Fruit fly (Drosophila melanogaster): ENCODE results near the gene CG13023.

CG13023 gene

DNA sequence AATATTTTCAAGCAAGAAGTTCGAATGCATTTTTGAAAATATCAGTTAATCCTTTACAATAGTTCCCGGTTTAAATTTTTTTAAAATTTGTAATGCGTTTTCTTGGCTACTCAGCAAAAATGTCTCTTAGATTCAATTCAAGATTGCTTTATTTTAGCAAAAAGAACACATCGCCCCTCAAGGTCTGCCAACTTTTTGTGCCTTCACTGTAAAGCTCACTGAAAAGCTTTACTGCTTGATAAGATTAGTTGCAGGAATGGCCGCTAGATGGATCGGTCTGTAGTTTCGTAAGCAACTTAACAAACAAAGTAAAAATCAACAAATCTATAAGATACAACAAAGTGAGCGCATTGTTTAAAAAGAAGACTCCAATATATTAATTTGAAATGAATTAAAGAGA, 43.2 kb downstream of the CG13023 start (continued):
- no peak for TF ChIP-seq lola (GFP tag; optimal IDR thresholded peaks at IDR 0.05)
- no peak for TF ChIP-seq p53 (GFP tag; optimal IDR thresholded peaks at IDR 0.05)
- no peak for TF ChIP-seq CG8924 (tag; optimal IDR thresholded peaks at IDR 0.05)
- no peak for TF ChIP-seq CG18619 (GFP tag; optimal IDR thresholded peaks at IDR 0.05)
- no peak for TF ChIP-seq br (optimal IDR thresholded peaks at IDR 0.05)
- no peak for TF ChIP-seq tio (GFP tag; optimal IDR thresholded peaks at IDR 0.05)
- TF ChIP-seq CG12769 (tag; optimal IDR thresholded peaks at IDR 0.05) = no peak
- TF ChIP-seq CG10209 (GFP tag; optimal IDR thresholded peaks at IDR 0.05) = no peak
- TF ChIP-seq Aef1 (GFP tag; IDR thresholded peaks at IDR 0.05) = no peak
- TF ChIP-seq CG31365 (tag; optimal IDR thresholded peaks at IDR 0.05) = peak; percentile 32
- no peak for TF ChIP-seq Mes4 (GFP tag; optimal IDR thresholded peaks at IDR 0.05)
- TF ChIP-seq D (optimal IDR thresholded peaks at IDR 0.05) = no peak
- no peak for TF ChIP-seq D (GFP tag; optimal IDR thresholded peaks at IDR 0.05)
- TF ChIP-seq fd96Cb (tag; optimal IDR thresholded peaks at IDR 0.05) = no peak
- no peak for TF ChIP-seq usp (GFP tag; optimal IDR thresholded peaks at IDR 0.05)
- no peak for TF ChIP-seq Usf (GFP tag; optimal IDR thresholded peaks at IDR 0.05)

DNA sequence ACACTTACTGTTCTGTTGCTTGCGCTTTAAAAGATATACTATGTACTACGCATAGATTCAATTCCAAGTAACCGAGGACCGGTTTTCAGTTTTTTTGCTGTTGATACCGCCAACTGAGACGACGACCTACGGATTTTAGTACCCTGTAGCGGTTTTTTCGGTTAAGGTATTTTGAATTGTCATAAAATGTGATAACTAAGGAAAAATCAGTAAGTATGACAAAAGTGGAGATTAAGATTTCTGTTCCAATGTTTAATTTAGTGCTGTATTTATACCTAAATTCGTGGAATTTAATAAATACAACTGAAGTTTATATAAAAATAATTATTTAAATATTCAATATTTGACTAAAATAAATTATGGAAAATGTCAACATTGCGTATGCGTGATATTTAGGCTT, 46.1 kb downstream of the CG13023 start:
- no peak for TF ChIP-seq Trl (optimal IDR thresholded peaks at IDR 0.05)
- TF ChIP-seq Trl (GFP tag; optimal IDR thresholded peaks at IDR 0.05) = no peak
- TF ChIP-seq Max (GFP tag; optimal IDR thresholded peaks at IDR 0.05) = no peak
- TF ChIP-seq CoRest (tag; optimal IDR thresholded peaks at IDR 0.05) = peak; percentile 27
- no peak for TF ChIP-seq zfh1 (GFP tag; IDR thresholded peaks at IDR 0.05)
- TF ChIP-seq CG2678 (tag; optimal IDR thresholded peaks at IDR 0.05) = peak; percentile 42
- peak; percentile 26; the same call in 1 of the 3 replicates for TF ChIP-seq row (GFP tag; IDR thresholded peaks at IDR 0.05)
- TF ChIP-seq Atf-2 (GFP tag; optimal IDR thresholded peaks at IDR 0.05) = no peak
- no peak for TF ChIP-seq CG17568 (GFP tag; optimal IDR thresholded peaks at IDR 0.05)
- TF ChIP-seq ap (GFP tag; IDR thresholded peaks at IDR 0.05) = no peak
- TF ChIP-seq CG9437 (GFP tag; optimal IDR thresholded peaks at IDR 0.05) = peak; percentile 11
- TF ChIP-seq Hr51 (GFP tag; optimal IDR thresholded peaks at IDR 0.05) = peak in 1 of 2 experiments; percentile 50
- TF ChIP-seq Nf-YC (tag; optimal IDR thresholded peaks at IDR 0.05) = no peak
- peak; percentile 44 for TF ChIP-seq gem (tag; optimal IDR thresholded peaks at IDR 0.05)
- TF ChIP-seq repo (GFP tag; optimal IDR thresholded peaks at IDR 0.05) = no peak
- TF ChIP-seq E2f1 (GFP tag; IDR thresholded peaks at IDR 0.05) = no peak
- no peak for TF ChIP-seq disco-r (GFP tag; optimal IDR thresholded peaks at IDR 0.05)
- no peak for TF ChIP-seq da (GFP tag; optimal IDR thresholded peaks at IDR 0.05)
- peak; percentile 27 for TF ChIP-seq Meics (GFP tag; optimal IDR thresholded peaks at IDR 0.05)
- TF ChIP-seq Ssrp (tag; optimal IDR thresholded peaks at IDR 0.05) = no peak
- no peak for TF ChIP-seq CG10209 (GFP tag; optimal IDR thresholded peaks at IDR 0.05)
- TF ChIP-seq bab2 (GFP tag; optimal IDR thresholded peaks at IDR 0.05) = no peak
- no peak for TF ChIP-seq CTCF (GFP tag; optimal IDR thresholded peaks at IDR 0.05)
- no peak for TF ChIP-seq croc (GFP tag; conservative IDR thresholded peaks at IDR 0.05)
- TF ChIP-seq CG12391 (tag; optimal IDR thresholded peaks at IDR 0.05) = peak; percentile 2
- no peak for TF ChIP-seq CG10959 (GFP tag; IDR thresholded peaks at IDR 0.05)
- TF ChIP-seq CG13424 (tag; optimal IDR thresholded peaks at IDR 0.05) = peak; percentile 16
- no peak for TF ChIP-seq CG7357 (GFP tag; IDR thresholded peaks at IDR 0.05)
- TF ChIP-seq CG15269 (tag; optimal IDR thresholded peaks at IDR 0.05) = peak; percentile 14
- TF ChIP-seq Dek (tag; optimal IDR thresholded peaks at IDR 0.05) = peak; percentile 9
- no peak for TF ChIP-seq tx (GFP tag; optimal IDR thresholded peaks at IDR 0.05)
- TF ChIP-seq CG6254 (GFP tag; optimal IDR thresholded peaks at IDR 0.05) = no peak
- TF ChIP-seq CG9817 (tag; optimal IDR thresholded peaks at IDR 0.05) = no peak
- no peak for TF ChIP-seq dysf (GFP tag; IDR thresholded peaks at IDR 0.05)
- peak; percentile 35 for TF ChIP-seq grau (tag; optimal IDR thresholded peaks at IDR 0.05)
- TF ChIP-seq sqz (GFP tag; optimal IDR thresholded peaks at IDR 0.05) = peak; percentile 36
- no peak for TF ChIP-seq NC2β (GFP tag; optimal IDR thresholded peaks at IDR 0.05)
- no peak for TF ChIP-seq ro (GFP tag; IDR thresholded peaks at IDR 0.05)
